Worm (Caenorhabditis elegans) whole organism, L4 larva: ENCODE data around the gene ins-5.
"Not testable (repeated sequence)": the region's sequence is repeated elsewhere in the genome, so short reads cannot be mapped to it uniquely, and the experiment has no call there.

ENCODE experiments used
- D1046.2 ChIP-seq: fragments of 200-800 bp; sonication (Bioruptor generic); IDR thresholded peaks from 2 replicates; pipeline ENCODE4 v1.3.6; 2022; ENCODE audit warnings: missing genetic modification characterization, missing compliant biosample characterization
- F10B5.3 ChIP-seq: sonication (generic microtip); optimal IDR thresholded peaks from 2 replicates; lab custom pipeline; 2016; ENCODE audit warnings: mild to moderate bottlenecking, missing genetic modification characterization, missing compliant biosample characterization
- F49E8.2 ChIP-seq: sonication (generic microtip); optimal IDR thresholded peaks from 2 replicates; lab custom pipeline; 2016; ENCODE audit warnings: missing compliant biosample characterization, mild to moderate bottlenecking, missing genetic modification characterization, borderline replicate concordance
- Y105C5A.15 ChIP-seq: fragments of 200-800 bp; sonication (Bioruptor generic); IDR thresholded peaks from 2 replicates; pipeline ENCODE4 v1.3.6; 2022; ENCODE audit warnings: missing genetic modification characterization, missing compliant biosample characterization
- Y75B8A.6 ChIP-seq: fragments of 200-800 bp; sonication (Bioruptor generic); IDR thresholded peaks from 2 replicates; pipeline ENCODE4 v1.3.6; 2022; ENCODE audit warnings: missing genetic modification reagents, missing genetic modification characterization, missing compliant biosample characterization
- ZK337.2 ChIP-seq: fragments of 200-800 bp; sonication (Bioruptor generic); IDR thresholded peaks from 2 replicates; pipeline ENCODE4 v1.3.6; 2022; ENCODE audit warnings: missing genetic modification reagents, missing genetic modification characterization, missing compliant biosample characterization
- ceh-44 ChIP-seq: fragments of 200-800 bp; sonication (Bioruptor generic); IDR thresholded peaks from 2 replicates; pipeline ENCODE4 v1.3.6; 2022; ENCODE audit warnings: missing genetic modification reagents, missing genetic modification characterization, missing compliant biosample characterization
- ceh-62 ChIP-seq: sonication (generic microtip); optimal IDR thresholded peaks from 2 replicates; lab custom pipeline; 2017; ENCODE audit warnings: missing biosample characterization, missing genetic modification characterization
- ces-1 ChIP-seq: fragments of 150-350 bp; sonication (generic microtip); optimal IDR thresholded peaks from 4 replicates; lab custom pipeline; 2014; ENCODE audit warnings: missing biosample characterization, missing genetic modification reagents, missing genetic modification characterization
- dmd-8 ChIP-seq: fragments of 200-800 bp; sonication (Bioruptor generic); IDR thresholded peaks from 2 replicates; pipeline ENCODE4 v1.3.6; 2022; ENCODE audit warnings: missing genetic modification characterization, missing compliant biosample characterization
- egl-43 ChIP-seq: fragments of 200-800 bp; sonication (Bioruptor generic); IDR thresholded peaks from 2 replicates; pipeline ENCODE4 v1.3.6; 2022; ENCODE audit warnings: missing genetic modification reagents, missing genetic modification characterization, missing compliant biosample characterization
- hif-1 ChIP-seq, 2 experiments: sonication (generic microtip); optimal IDR thresholded peaks; 2 replicates each; lab custom pipeline; 2016 to 2017; ENCODE audit warnings: missing compliant biosample characterization in 2 of 2, missing genetic modification characterization in 2 of 2, missing genetic modification reagents in 2 of 2, missing genotype in 2 of 2, mild to moderate bottlenecking in 1 of 2
- hlh-11 ChIP-seq: fragments of 200-800 bp; sonication (Bioruptor generic); optimal IDR thresholded peaks from 2 replicates; lab custom pipeline; 2018; ENCODE audit warnings: mild to moderate bottlenecking, missing genetic modification characterization, missing compliant biosample characterization
- hlh-30 ChIP-seq: sonication (generic microtip); optimal IDR thresholded peaks from 2 replicates; lab custom pipeline; 2017; ENCODE audit warnings: antibody characterized with exemption, mild to moderate bottlenecking, missing genetic modification characterization, missing compliant biosample characterization; ENCODE audit not compliant: insufficient read depth
- hmg-1.1 ChIP-seq: fragments of 200-800 bp; sonication (Bioruptor generic); IDR thresholded peaks from 2 replicates; pipeline ENCODE4 v1.3.6; 2022; ENCODE audit warnings: missing genetic modification reagents, missing genetic modification characterization, missing compliant biosample characterization
- jun-1 ChIP-seq: fragments of 150-350 bp; optimal IDR thresholded peaks from 2 replicates; lab custom pipeline; 2014; ENCODE audit warnings: missing biosample characterization, missing genetic modification reagents, missing genetic modification characterization
- lin-15B ChIP-seq: fragments of 150-350 bp; sonication (generic microtip); optimal IDR thresholded peaks from 3 replicates; lab custom pipeline; 2014; ENCODE audit warnings: missing biosample characterization, missing genetic modification characterization
- lin-39 ChIP-seq: fragments of 150-350 bp; optimal IDR thresholded peaks from 2 replicates; lab custom pipeline; 2014; ENCODE audit warnings: missing biosample characterization, missing genetic modification reagents, missing genetic modification characterization
- lsy-2 ChIP-seq, 2 experiments: fragments of 150-350 bp in 1 of 2; sonication (generic microtip) in 1 of 2; optimal IDR thresholded peaks; 2 replicates each; lab custom pipeline; 2014 to 2017; ENCODE audit warnings: missing biosample characterization in 2 of 2, missing genetic modification characterization in 2 of 2
- mdl-1 ChIP-seq, 2 experiments: fragments of 150-350 bp in 1 of 2; sonication (generic microtip) in 1 of 2; optimal IDR thresholded peaks; 2 replicates each; lab custom pipeline; 2014 to 2017; ENCODE audit warnings: missing biosample characterization in 2 of 2, missing genetic modification characterization in 2 of 2
- mep-1 ChIP-seq: fragments of 150-350 bp; sonication (generic microtip); optimal IDR thresholded peaks from 3 replicates; lab custom pipeline; 2014; ENCODE audit warnings: missing biosample characterization, missing genetic modification characterization
- mxl-2 ChIP-seq: fragments of 200-800 bp; sonication (Bioruptor generic); conservative IDR thresholded peaks from 2 replicates; pipeline ENCODE4 v1.3.6; 2022; ENCODE audit warnings: missing genetic modification reagents, missing genetic modification characterization, missing compliant biosample characterization
- nhr-11 ChIP-seq: fragments of 150-350 bp; optimal IDR thresholded peaks from 2 replicates; lab custom pipeline; 2014; ENCODE audit warnings: missing biosample characterization, missing genetic modification characterization
- nhr-111 ChIP-seq: fragments of 200-800 bp; sonication (Bioruptor generic); optimal IDR thresholded peaks from 2 replicates; lab custom pipeline; 2018; ENCODE audit warnings: mild to moderate bottlenecking, missing genetic modification characterization, missing compliant biosample characterization
- nhr-76 ChIP-seq: fragments of 150-350 bp; optimal IDR thresholded peaks from 2 replicates; lab custom pipeline; 2014; ENCODE audit warnings: missing biosample characterization, missing genetic modification characterization
- nhr-77 ChIP-seq: fragments of 150-350 bp; optimal IDR thresholded peaks from 2 replicates; lab custom pipeline; 2014; ENCODE audit warnings: missing biosample characterization, missing genetic modification characterization
- pha-4 ChIP-seq, 2 experiments: fragments of 150-350 bp in 1 of 2; fragments of 200-800 bp in 1 of 2; sonication (Bioruptor generic) in 1 of 2; IDR thresholded peaks in 1 of 2; optimal IDR thresholded peaks in 1 of 2; 2 replicates each; pipeline versions ENCODE4 v1.3.6 to Lab custom; 2014 to 2022; ENCODE audit warnings: missing genetic modification characterization in 2 of 2, missing genetic modification reagents in 2 of 2, missing biosample characterization in 1 of 2, missing compliant biosample characterization in 1 of 2
- rbr-2 ChIP-seq: sonication (generic microtip); optimal IDR thresholded peaks from 2 replicates; lab custom pipeline; 2016; ENCODE audit warnings: missing genotype, missing genetic modification characterization, missing compliant biosample characterization
- set-16 ChIP-seq: fragments of 200-800 bp; sonication (Bioruptor generic); IDR thresholded peaks from 2 replicates; pipeline ENCODE4 v1.3.6; 2022; ENCODE audit warnings: missing genetic modification reagents, missing genetic modification characterization, missing compliant biosample characterization
- snpc-1.2 ChIP-seq: fragments of 200-800 bp; sonication (Bioruptor generic); IDR thresholded peaks from 2 replicates; pipeline ENCODE4 v1.3.6; 2022; ENCODE audit warnings: missing genetic modification reagents, missing genetic modification characterization, missing compliant biosample characterization
- unc-39 ChIP-seq: sonication (generic microtip); optimal IDR thresholded peaks from 2 replicates; lab custom pipeline; 2017; ENCODE audit warnings: missing biosample characterization, missing genetic modification characterization
- vab-7 ChIP-seq: fragments of 200-800 bp; sonication (Bioruptor generic); IDR thresholded peaks from 2 replicates; pipeline ENCODE4 v1.3.6; 2022; ENCODE audit warnings: missing genetic modification reagents, missing genetic modification characterization, missing compliant biosample characterization
- zfp-2 ChIP-seq: sonication (generic microtip); optimal IDR thresholded peaks from 2 replicates; lab custom pipeline; 2016; ENCODE audit warnings: mild to moderate bottlenecking, missing genetic modification characterization, missing compliant biosample characterization
- ztf-11 ChIP-seq: fragments of 150-350 bp; optimal IDR thresholded peaks from 2 replicates; lab custom pipeline; 2014; ENCODE audit warnings: missing biosample characterization, missing genetic modification characterization

ins-5 gene

ce11 chrII:6014057-6014456, 16.7 kb downstream of the ins-5 start, which contains the start of gene ZK84.2:
Gene ZK84.2, plus strand, starts transcription at chrII:6014357.
- not testable (repeated sequence) for TF ChIP-seq rbr-2 (tag; lab: Kevin White, UChicago); jun-1 (tag; lab: Kevin White, UChicago); nhr-76

ce11 chrII:6016410-6016809, 19.1 kb downstream of the ins-5 start, which contains the start of gene ZK84.5:
Gene ZK84.5, minus strand, starts transcription at chrII:6016510.
- TF ChIP-seq ZK337.2 (GFP tag; lab: Robert Waterston, UW), result no peak
- TF ChIP-seq nhr-11, result no peak
- no peak for TF ChIP-seq pha-4 (GFP tag; IDR thresholded peaks at IDR 0.05; lab: Robert Waterston, UW)
- no peak for TF ChIP-seq pha-4 (tag; optimal IDR thresholded peaks at IDR 0.05; lab: Kevin White, UChicago)
- TF ChIP-seq ces-1 (GFP tag; lab: Kevin White, UChicago), result no peak
- TF ChIP-seq lsy-2 (tag; optimal IDR thresholded peaks at IDR 0.05; lab: Kevin White, UChicago), result no peak
- TF ChIP-seq F10B5.3, result no peak
- TF ChIP-seq mdl-1 (tag; optimal IDR thresholded peaks at IDR 0.05; lab: Kevin White, UChicago), result no peak
- TF ChIP-seq D1046.2 (GFP tag; lab: Robert Waterston, UW), result no peak
- no peak for TF ChIP-seq nhr-77 (tag; lab: Kevin White, UChicago)
- TF ChIP-seq ztf-11 (tag; lab: Kevin White, UChicago), result no peak
- TF ChIP-seq lin-15B (tag; lab: Kevin White, UChicago), result no peak
- no peak for TF ChIP-seq nhr-111 (GFP tag; lab: Kevin White, UChicago)
- no peak for TF ChIP-seq hmg-1.1 (GFP tag; lab: Robert Waterston, UW)
- TF ChIP-seq egl-43 (GFP tag; lab: Robert Waterston, UW), result no peak
- TF ChIP-seq ceh-44, result no peak
- TF ChIP-seq Y105C5A.15 (GFP tag; lab: Robert Waterston, UW), result no peak
- no peak for TF ChIP-seq mxl-2 (GFP tag; lab: Robert Waterston, UW)
- TF ChIP-seq zfp-2 (tag; lab: Kevin White, UChicago), result no peak
- no peak for TF ChIP-seq hlh-11 (tag; lab: Kevin White, UChicago)
- TF ChIP-seq, all 104 proteins: peak for 0

- TF ChIP-seq unc-39 (tag; lab: Kevin White, UChicago), result no peak
- no peak for TF ChIP-seq zfp-2 (tag; lab: Kevin White, UChicago)
- TF ChIP-seq ceh-62 (tag; lab: Kevin White, UChicago), result no peak
- no peak for TF ChIP-seq lin-39
- TF ChIP-seq hif-1 (tag; optimal IDR thresholded peaks at IDR 0.05; lab: Kevin White, UChicago), result no peak
- no peak for TF ChIP-seq dmd-8 (GFP tag; lab: Robert Waterston, UW)
- no peak for TF ChIP-seq snpc-1.2 (GFP tag; lab: Robert Waterston, UW)
- TF ChIP-seq ceh-44, result no peak
- TF ChIP-seq ztf-11 (tag; lab: Kevin White, UChicago), result no peak
- no peak for TF ChIP-seq F49E8.2 (tag; lab: Kevin White, UChicago)
- no peak for TF ChIP-seq mep-1 (tag; lab: Kevin White, UChicago)
- TF ChIP-seq ZK337.2 (GFP tag; lab: Robert Waterston, UW), result no peak
- TF ChIP-seq set-16, result no peak
- no peak for TF ChIP-seq vab-7
- no peak for TF ChIP-seq D1046.2 (GFP tag; lab: Robert Waterston, UW)
- no peak for TF ChIP-seq Y75B8A.6 (GFP tag; lab: Robert Waterston, UW)
- no peak for TF ChIP-seq nhr-76
These were observed 23.0 kb downstream of the ins-5 start, which contains the start of gene ZK84.1 for ce11 chrII:6020353-6020752. Gene ZK84.1, plus strand, starts transcription at chrII:6020653.

ce11 chrII:6022596-6022995, 25.2 kb downstream of the ins-5 start:
- TF ChIP-seq hlh-30, result no peak
- TF ChIP-seq pha-4 (GFP tag; IDR thresholded peaks at IDR 0.05; lab: Robert Waterston, UW), result peak; percentile 86; the same call in 1 of the 2 replicates
- no peak for TF ChIP-seq pha-4 (tag; optimal IDR thresholded peaks at IDR 0.05; lab: Kevin White, UChicago)
- TF ChIP-seq set-16, result peak; percentile 98
- TF ChIP-seq, all 104 proteins: peak for 2
